Worm (Caenorhabditis elegans) whole organism, L4/young adult: Measurements from ENCODE around the gene nhr-225.

Source experiments
- W03F9.2 ChIP-seq: fragments of 150-350 bp; optimal IDR thresholded peaks from 2 replicates; lab custom pipeline; 2014; ENCODE audit warnings: missing biosample characterization, missing genetic modification characterization
- dao-5 ChIP-seq: sonication (generic microtip); optimal IDR thresholded peaks from 2 replicates; lab custom pipeline; 2016; ENCODE audit warnings: missing genotype, missing genetic modification characterization, moderate library complexity, missing compliant biosample characterization
- him-1 ChIP-seq: sonication (generic microtip); optimal IDR thresholded peaks from 2 replicates; lab custom pipeline; 2016; ENCODE audit warnings: missing genotype, missing genetic modification reagents, missing genetic modification characterization, missing compliant biosample characterization

DNA sequence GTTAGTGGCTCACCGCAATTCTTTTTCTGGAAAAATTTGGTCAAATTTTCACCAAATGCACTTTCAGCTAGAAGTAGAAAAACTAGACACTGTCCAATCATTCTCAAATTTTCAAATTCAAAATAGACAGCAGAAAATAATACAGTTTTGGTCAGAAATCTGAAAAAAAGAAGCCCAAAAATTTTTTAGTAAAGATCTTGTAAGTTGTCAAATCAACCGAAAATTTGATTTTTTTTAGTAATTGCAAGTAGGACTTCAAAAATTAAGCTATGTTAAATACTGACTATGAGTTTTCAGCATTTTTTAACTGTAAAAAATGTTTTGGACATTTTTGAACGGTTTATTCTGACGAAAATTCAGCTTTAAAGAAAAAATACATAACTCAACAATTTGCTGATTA, 10.6 kb upstream of the nhr-225 start, which contains the start of gene Y19D10B.8:
- TF ChIP-seq dao-5 (tag; lab: Kevin White, UChicago) (no peak), him-1 (tag; lab: Kevin White, UChicago) (no peak), W03F9.2 (no peak)
